Fruit fly (Drosophila melanogaster): ENCODE data around the gene prt.
A peak's percentile ranks its signal among the peaks of the same experiment; 100 is the strongest.

Gene prt

dm6 chr3R:23733771-23734170, 34.9 kb upstream of the prt start:
- TF ChIP-seq Mnt (GFP tag; optimal IDR thresholded peaks at IDR 0.05) = no peak
- no peak for TF ChIP-seq cic (GFP tag; optimal IDR thresholded peaks at IDR 0.05)
- TF ChIP-seq ovo (GFP tag; optimal IDR thresholded peaks at IDR 0.05) = no peak
- TF ChIP-seq CG7045 (GFP tag; optimal IDR thresholded peaks at IDR 0.05) = no peak
- no peak for TF ChIP-seq cnc (optimal IDR thresholded peaks at IDR 0.05)
- TF ChIP-seq Crg-1 (GFP tag; optimal IDR thresholded peaks at IDR 0.05) = no peak
- no peak for TF ChIP-seq CG14711 (tag; optimal IDR thresholded peaks at IDR 0.05)
- no peak for TF ChIP-seq CG7101 (tag; optimal IDR thresholded peaks at IDR 0.05)
- TF ChIP-seq CG12768 (GFP tag; optimal IDR thresholded peaks at IDR 0.05) = no peak
- TF ChIP-seq CG5204 (GFP tag; optimal IDR thresholded peaks at IDR 0.05) = no peak
- no peak for TF ChIP-seq Hr96 (GFP tag; optimal IDR thresholded peaks at IDR 0.05)
- TF ChIP-seq pad (GFP tag; optimal IDR thresholded peaks at IDR 0.05) = no peak
- no peak for TF ChIP-seq toe (GFP tag; optimal IDR thresholded peaks at IDR 0.05)
- no peak for TF ChIP-seq kay (GFP tag; ENCODE audit: borderline replicate concordance)
- TF ChIP-seq CG11617 (GFP tag; optimal IDR thresholded peaks at IDR 0.05) = no peak
- no peak for TF ChIP-seq tj (GFP tag; optimal IDR thresholded peaks at IDR 0.05)
- TF ChIP-seq CG33017 (tag; optimal IDR thresholded peaks at IDR 0.05) = no peak

dm6 chr3R:23732990-23733512, 34.2 kb upstream of the prt start, which contains the start of the genes Hmgcr and Rpn9:
TSS of gene Hmgcr (plus strand) at chr3R:23733324.
TSS of gene Rpn9 (minus strand) at chr3R:23733462.
- peak; percentile 46 for TF ChIP-seq Crg-1 (GFP tag; optimal IDR thresholded peaks at IDR 0.05)
- no peak for TF ChIP-seq CG7045 (GFP tag; optimal IDR thresholded peaks at IDR 0.05)
- TF ChIP-seq tj (GFP tag; optimal IDR thresholded peaks at IDR 0.05) = peak; percentile 29
- TF ChIP-seq CG1620 (GFP tag; optimal IDR thresholded peaks at IDR 0.05) = no peak
- TF ChIP-seq Hr96 (GFP tag; optimal IDR thresholded peaks at IDR 0.05) = no peak
- no peak for TF ChIP-seq pad (GFP tag; optimal IDR thresholded peaks at IDR 0.05)
- no peak for TF ChIP-seq CG5204 (GFP tag; optimal IDR thresholded peaks at IDR 0.05)
- peak; percentile 29 for TF ChIP-seq CG11617 (GFP tag; optimal IDR thresholded peaks at IDR 0.05)
- TF ChIP-seq CG14711 (tag; optimal IDR thresholded peaks at IDR 0.05) = peak; percentile 3
- TF ChIP-seq cic (GFP tag; optimal IDR thresholded peaks at IDR 0.05) = peak; percentile 24
- TF ChIP-seq CG33017 (tag; optimal IDR thresholded peaks at IDR 0.05) = peak; percentile 38
- TF ChIP-seq cnc (optimal IDR thresholded peaks at IDR 0.05) = no peak
- peak; percentile 68 for TF ChIP-seq bab1 (GFP tag; optimal IDR thresholded peaks at IDR 0.05)
- peak; percentile 99 for TF ChIP-seq kay (GFP tag; ENCODE audit: borderline replicate concordance)
- no peak for TF ChIP-seq CG7101 (tag; optimal IDR thresholded peaks at IDR 0.05)
- TF ChIP-seq ovo (GFP tag; optimal IDR thresholded peaks at IDR 0.05) = no peak
- peak; percentile 28 for TF ChIP-seq Mnt (GFP tag; optimal IDR thresholded peaks at IDR 0.05)
- no peak for TF ChIP-seq toe (GFP tag; optimal IDR thresholded peaks at IDR 0.05)
- no peak for TF ChIP-seq CG12768 (GFP tag; optimal IDR thresholded peaks at IDR 0.05)
- TF ChIP-seq Clk (GFP tag; optimal IDR thresholded peaks at IDR 0.05) = no peak

- peak; percentile 83 to 97 for TF ChIP-seq cnc (optimal IDR thresholded peaks at IDR 0.05)
- TF ChIP-seq CG5204 (GFP tag; optimal IDR thresholded peaks at IDR 0.05) = no peak
- TF ChIP-seq CG12768 (GFP tag; optimal IDR thresholded peaks at IDR 0.05) = no peak
Measured at dm6 chr3R:23732533-23732932, 33.7 kb upstream of the prt start.

dm6 chr3R:23730472-23730801, 31.6 kb upstream of the prt start:
- no peak for TF ChIP-seq cic (GFP tag; optimal IDR thresholded peaks at IDR 0.05)
- no peak for TF ChIP-seq CG12768 (GFP tag; optimal IDR thresholded peaks at IDR 0.05)
- TF ChIP-seq tj (GFP tag; optimal IDR thresholded peaks at IDR 0.05) = no peak
- no peak for TF ChIP-seq Clk (GFP tag; optimal IDR thresholded peaks at IDR 0.05)
- no peak for TF ChIP-seq ovo (GFP tag; optimal IDR thresholded peaks at IDR 0.05)
- no peak for TF ChIP-seq CG11617 (GFP tag; optimal IDR thresholded peaks at IDR 0.05)

- TF ChIP-seq Crg-1 (GFP tag; optimal IDR thresholded peaks at IDR 0.05) (no peak), Clk (GFP tag; optimal IDR thresholded peaks at IDR 0.05) (no peak), cnc (optimal IDR thresholded peaks at IDR 0.05) (no peak), CG1620 (GFP tag; optimal IDR thresholded peaks at IDR 0.05) (no peak), CG7101 (tag; optimal IDR thresholded peaks at IDR 0.05) (no peak), kay (GFP tag; ENCODE audit: borderline replicate concordance) (peak; percentile 18), CG33017 (tag; optimal IDR thresholded peaks at IDR 0.05) (peak; percentile 36), CG11617 (GFP tag; optimal IDR thresholded peaks at IDR 0.05) (peak; percentile 13), cic (GFP tag; optimal IDR thresholded peaks at IDR 0.05) (peak; percentile 82), toe (GFP tag; optimal IDR thresholded peaks at IDR 0.05) (no peak), tj (GFP tag; optimal IDR thresholded peaks at IDR 0.05) (peak; percentile 28), pad (GFP tag; optimal IDR thresholded peaks at IDR 0.05) (peak; percentile 12), CG14711 (tag; optimal IDR thresholded peaks at IDR 0.05) (no peak), bab1 (GFP tag; optimal IDR thresholded peaks at IDR 0.05) (peak; percentile 33), CG5204 (GFP tag; optimal IDR thresholded peaks at IDR 0.05) (no peak), Mnt (GFP tag; optimal IDR thresholded peaks at IDR 0.05) (peak; percentile 5), ovo (GFP tag; optimal IDR thresholded peaks at IDR 0.05) (no peak), CG7045 (GFP tag; optimal IDR thresholded peaks at IDR 0.05) (peak; percentile 10), Hr96 (GFP tag; optimal IDR thresholded peaks at IDR 0.05) (no peak), CG12768 (GFP tag; optimal IDR thresholded peaks at IDR 0.05) (peak; percentile 87)
Measured at dm6 chr3R:23729632-23730471, 31.0 kb upstream of the prt start.

- peak; percentile 74 for TF ChIP-seq CG7045 (GFP tag; optimal IDR thresholded peaks at IDR 0.05)
- TF ChIP-seq CG11617 (GFP tag; optimal IDR thresholded peaks at IDR 0.05) = peak; percentile 37
- TF ChIP-seq Mnt (GFP tag; optimal IDR thresholded peaks at IDR 0.05) = peak; percentile 61
- no peak for TF ChIP-seq bab1 (GFP tag; optimal IDR thresholded peaks at IDR 0.05)
- TF ChIP-seq cic (GFP tag; optimal IDR thresholded peaks at IDR 0.05) = peak; percentile 91
- peak; percentile 77 for TF ChIP-seq Crg-1 (GFP tag; optimal IDR thresholded peaks at IDR 0.05)
- peak; percentile 23 for TF ChIP-seq Clk (GFP tag; optimal IDR thresholded peaks at IDR 0.05)
- TF ChIP-seq CG14711 (tag; optimal IDR thresholded peaks at IDR 0.05) = peak; percentile 37
- peak; percentile 42 for TF ChIP-seq pad (GFP tag; optimal IDR thresholded peaks at IDR 0.05)
- TF ChIP-seq tj (GFP tag; optimal IDR thresholded peaks at IDR 0.05) = no peak
- TF ChIP-seq ovo (GFP tag; optimal IDR thresholded peaks at IDR 0.05) = peak; percentile 65
- no peak for TF ChIP-seq cnc (optimal IDR thresholded peaks at IDR 0.05)
- TF ChIP-seq CG7101 (tag; optimal IDR thresholded peaks at IDR 0.05) = peak; percentile 71
- peak; percentile 57 for TF ChIP-seq kay (GFP tag; ENCODE audit: borderline replicate concordance)
- no peak for TF ChIP-seq CG1620 (GFP tag; optimal IDR thresholded peaks at IDR 0.05)
- no peak for TF ChIP-seq Hr96 (GFP tag; optimal IDR thresholded peaks at IDR 0.05)
- peak; percentile 82 for TF ChIP-seq CG33017 (tag; optimal IDR thresholded peaks at IDR 0.05)
- TF ChIP-seq toe (GFP tag; optimal IDR thresholded peaks at IDR 0.05) = peak; percentile 7
- peak; percentile 77 for TF ChIP-seq CG12768 (GFP tag; optimal IDR thresholded peaks at IDR 0.05)
- no peak for TF ChIP-seq CG5204 (GFP tag; optimal IDR thresholded peaks at IDR 0.05)
Measured at dm6 chr3R:23729066-23729465, 30.2 kb upstream of the prt start.
